Fruit fly (Drosophila melanogaster) whole organism: ENCODE data around the gene CG34138.

Experiments
- Dll ChIP-seq: fragments of >200 bp; optimal IDR thresholded peaks from 2 replicates; lab custom pipeline; 2017
- EcR ChIP-seq, 2 experiments: fragments of >200 bp; optimal IDR thresholded peaks; 2 replicates each; lab custom pipeline; 2017; ENCODE audit warnings: missing biosample characterization in 2 of 2, missing genetic modification characterization in 2 of 2, missing genetic modification reagents in 2 of 2
- pan ChIP-seq: fragments of >200 bp; optimal IDR thresholded peaks from 2 replicates; lab custom pipeline; 2017
- usp ChIP-seq: fragments of >200 bp; optimal IDR thresholded peaks from 2 replicates; lab custom pipeline; 2017; ENCODE audit warnings: missing biosample characterization, missing genetic modification characterization, mixed read lengths

DNA sequence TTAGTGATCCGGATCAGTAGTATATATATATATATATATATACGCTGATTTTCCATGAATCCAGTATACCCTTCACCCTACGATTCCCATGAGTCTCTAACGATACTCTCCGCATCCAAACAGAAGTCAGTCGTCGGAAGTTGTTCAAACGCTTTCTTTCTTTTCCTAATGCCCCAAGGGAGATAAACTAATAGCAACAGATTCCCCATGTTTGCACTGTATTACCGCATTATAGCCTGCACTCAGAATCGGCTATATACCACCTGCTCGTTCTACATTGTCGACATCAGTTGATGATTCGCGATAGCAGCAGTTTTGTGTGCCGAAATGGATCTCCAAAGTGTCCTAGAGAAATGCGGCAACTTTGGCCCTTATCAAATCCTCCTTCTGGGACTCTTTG lies 27.8 kb upstream of the CG34138 start, which contains the start of gene CG17751:
- no peak for TF ChIP-seq Dll
- TF ChIP-seq EcR (GFP tag; optimal IDR thresholded peaks at IDR 0.05; lab: Kevin White, UChicago) = no peak
- no peak for TF ChIP-seq usp (GFP tag; lab: Kevin White, UChicago)
- TF ChIP-seq pan (lab: Kevin White, UChicago) = no peak
